Worm (Caenorhabditis elegans) whole organism, midembryonic: Measurements from ENCODE around the gene srj-26.

Source experiments
- T22C8.4 ChIP-seq: fragments of 200-800 bp; sonication (Bioruptor generic); IDR thresholded peaks from 2 replicates; pipeline ENCODE4 v1.3.6; 2022; ENCODE audit warnings: missing genetic modification characterization, missing compliant biosample characterization
- flt-1 ChIP-seq: fragments of 200-800 bp; sonication (Bioruptor generic); IDR thresholded peaks from 2 replicates; pipeline ENCODE4 v1.3.6; 2022; ENCODE audit warnings: missing genetic modification characterization, missing compliant biosample characterization
- med-1 ChIP-seq: sonication (generic microtip); optimal IDR thresholded peaks from 2 replicates; lab custom pipeline; 2017; ENCODE audit warnings: missing genetic modification characterization, mild to moderate bottlenecking, missing compliant biosample characterization, antibody characterized with exemption, missing genetic modification reagents; ENCODE audit not compliant: insufficient read depth
- ref-1 ChIP-seq: fragments of 200-800 bp; sonication (Bioruptor generic); conservative IDR thresholded peaks from 2 replicates; pipeline ENCODE4 v1.3.6; 2022; ENCODE audit warnings: missing genetic modification reagents, missing genetic modification characterization, missing compliant biosample characterization
- tab-1 ChIP-seq: fragments of 200-800 bp; sonication (Bioruptor generic); IDR thresholded peaks from 2 replicates; pipeline ENCODE4 v1.3.6; 2022; ENCODE audit warnings: missing genetic modification characterization, missing compliant biosample characterization
- ztf-23 ChIP-seq: fragments of 200-800 bp; sonication (Bioruptor generic); IDR thresholded peaks from 2 replicates; pipeline ENCODE4 v1.3.6; 2022; ENCODE audit warnings: missing genetic modification reagents, missing genetic modification characterization, missing compliant biosample characterization
- ztf-29 ChIP-seq: fragments of 200-800 bp; sonication (Bioruptor generic); IDR thresholded peaks from 2 replicates; pipeline ENCODE4 v1.3.6; 2022; ENCODE audit warnings: missing genetic modification reagents, missing genetic modification characterization, missing compliant biosample characterization

- TF ChIP-seq ztf-23 (GFP tag; lab: Robert Waterston, UW) (no peak), T22C8.4 (GFP tag; lab: Robert Waterston, UW) (no peak), flt-1 (GFP tag; lab: Robert Waterston, UW) (no peak), tab-1 (GFP tag; lab: Robert Waterston, UW) (no peak), med-1 (GFP tag; lab: Kevin White, UChicago) (no peak), ref-1 (GFP tag; lab: Robert Waterston, UW) (no peak), ztf-29 (GFP tag; lab: Robert Waterston, UW) (no peak)
Measured at ce11 chrV:18431450-18431849, 10.6 kb downstream of the srj-26 start, which contains the start of gene srw-82.
